Worm (Caenorhabditis elegans) whole organism, L4 larva: ENCODE data around the gene B0546.3.
A peak's percentile ranks its signal among the peaks of the same experiment; 100 is the strongest.

Source experiments
- F26F4.8 ChIP-seq: fragments of 200-800 bp; sonication (Bioruptor generic); conservative IDR thresholded peaks from 2 replicates; pipeline ENCODE4 v1.3.6; 2022; ENCODE audit warnings: missing genetic modification characterization, missing compliant biosample characterization
- F44E2.7 ChIP-seq: fragments of 200-800 bp; sonication (Bioruptor generic); IDR thresholded peaks from 2 replicates; pipeline ENCODE4 v2.1.2; 2022; ENCODE audit warnings: missing genetic modification characterization, missing compliant biosample characterization
- F49E8.2 ChIP-seq: sonication (generic microtip); optimal IDR thresholded peaks from 2 replicates; lab custom pipeline; 2016; ENCODE audit warnings: missing compliant biosample characterization, mild to moderate bottlenecking, missing genetic modification characterization, borderline replicate concordance
- Y105C5A.15 ChIP-seq: fragments of 200-800 bp; sonication (Bioruptor generic); IDR thresholded peaks from 2 replicates; pipeline ENCODE4 v1.3.6; 2022; ENCODE audit warnings: missing genetic modification characterization, missing compliant biosample characterization
- ZK337.2 ChIP-seq: fragments of 200-800 bp; sonication (Bioruptor generic); IDR thresholded peaks from 2 replicates; pipeline ENCODE4 v1.3.6; 2022; ENCODE audit warnings: missing genetic modification reagents, missing genetic modification characterization, missing compliant biosample characterization
- ama-1 ChIP-seq: fragments of 150-350 bp; optimal IDR thresholded peaks from 2 replicates; lab custom pipeline; 2014; ENCODE audit warnings: inconsistent platforms, mixed read lengths
- ceh-32 ChIP-seq: sonication (generic microtip); optimal IDR thresholded peaks from 2 replicates; lab custom pipeline; 2016; ENCODE audit warnings: mild to moderate bottlenecking, missing genetic modification characterization, missing compliant biosample characterization; ENCODE audit not compliant: poor library complexity
- ceh-62 ChIP-seq: sonication (generic microtip); optimal IDR thresholded peaks from 2 replicates; lab custom pipeline; 2017; ENCODE audit warnings: missing biosample characterization, missing genetic modification characterization
- daf-12 ChIP-seq: fragments of 150-350 bp; optimal IDR thresholded peaks from 2 replicates; lab custom pipeline; 2014; ENCODE audit warnings: missing biosample characterization, missing genetic modification reagents, missing genetic modification characterization
- daf-16 ChIP-seq, 3 experiments: sonication (generic microtip); optimal IDR thresholded peaks; 2 replicates each; lab custom pipeline; 2016 to 2017; ENCODE audit warnings: missing genetic modification characterization in 3 of 3, missing genetic modification reagents in 3 of 3, mild to moderate bottlenecking in 2 of 3, missing compliant biosample characterization in 2 of 3, missing biosample characterization in 1 of 3, moderate library complexity in 1 of 3
- dmd-6 ChIP-seq: fragments of 200-800 bp; sonication (Bioruptor generic); IDR thresholded peaks from 2 replicates; pipeline ENCODE4 v1.3.6; 2022; ENCODE audit warnings: missing genetic modification reagents, missing genetic modification characterization, missing compliant biosample characterization
- dmd-8 ChIP-seq: fragments of 200-800 bp; sonication (Bioruptor generic); IDR thresholded peaks from 2 replicates; pipeline ENCODE4 v1.3.6; 2022; ENCODE audit warnings: missing genetic modification characterization, missing compliant biosample characterization
- dmd-9 ChIP-seq: fragments of 200-800 bp; sonication (Bioruptor generic); IDR thresholded peaks from 2 replicates; pipeline ENCODE4 v1.3.6; 2022; ENCODE audit warnings: missing genetic modification reagents, missing genetic modification characterization, missing compliant biosample characterization
- dpl-1 ChIP-seq: fragments of 150-350 bp; optimal IDR thresholded peaks from 2 replicates; lab custom pipeline; 2014; ENCODE audit warnings: missing biosample characterization, missing genetic modification reagents, missing genetic modification characterization
- egl-27 ChIP-seq: sonication (generic microtip); optimal IDR thresholded peaks from 3 replicates; lab custom pipeline; 2017; ENCODE audit warnings: missing biosample characterization, missing genetic modification reagents, missing genetic modification characterization
- egl-43 ChIP-seq: fragments of 200-800 bp; sonication (Bioruptor generic); IDR thresholded peaks from 2 replicates; pipeline ENCODE4 v1.3.6; 2022; ENCODE audit warnings: missing genetic modification reagents, missing genetic modification characterization, missing compliant biosample characterization
- gei-8 ChIP-seq: fragments of 200-800 bp; sonication (Bioruptor generic); optimal IDR thresholded peaks from 2 replicates; lab custom pipeline; 2018; ENCODE audit warnings: mild to moderate bottlenecking, missing genetic modification characterization, missing compliant biosample characterization
- hif-1 ChIP-seq, 2 experiments: sonication (generic microtip); optimal IDR thresholded peaks; 2 replicates each; lab custom pipeline; 2016 to 2017; ENCODE audit warnings: missing compliant biosample characterization in 2 of 2, missing genetic modification characterization in 2 of 2, missing genetic modification reagents in 2 of 2, missing genotype in 2 of 2, mild to moderate bottlenecking in 1 of 2
- hlh-11 ChIP-seq: fragments of 200-800 bp; sonication (Bioruptor generic); optimal IDR thresholded peaks from 2 replicates; lab custom pipeline; 2018; ENCODE audit warnings: mild to moderate bottlenecking, missing genetic modification characterization, missing compliant biosample characterization
- hlh-30 ChIP-seq: sonication (generic microtip); optimal IDR thresholded peaks from 2 replicates; lab custom pipeline; 2017; ENCODE audit warnings: antibody characterized with exemption, mild to moderate bottlenecking, missing genetic modification characterization, missing compliant biosample characterization; ENCODE audit not compliant: insufficient read depth
- lin-1 ChIP-seq: fragments of 200-800 bp; sonication (Bioruptor generic); IDR thresholded peaks from 2 replicates; pipeline ENCODE4 v1.3.6; 2022; ENCODE audit warnings: missing genetic modification reagents, missing genetic modification characterization, missing compliant biosample characterization
- lir-3 ChIP-seq: sonication (generic microtip); optimal IDR thresholded peaks from 2 replicates; lab custom pipeline; 2016; ENCODE audit warnings: mild to moderate bottlenecking, missing genetic modification characterization, missing compliant biosample characterization
- madf-5 ChIP-seq, 2 experiments: fragments of 200-800 bp; sonication (Bioruptor generic); IDR thresholded peaks; 2 replicates each; pipeline ENCODE4 v1.3.6; 2022; ENCODE audit warnings: missing compliant biosample characterization in 2 of 2, missing genetic modification characterization in 2 of 2
- nhr-102 ChIP-seq: sonication (generic microtip); optimal IDR thresholded peaks from 2 replicates; lab custom pipeline; 2016; ENCODE audit warnings: mild to moderate bottlenecking, missing genetic modification characterization, moderate library complexity, missing compliant biosample characterization
- nhr-11 ChIP-seq: fragments of 150-350 bp; optimal IDR thresholded peaks from 2 replicates; lab custom pipeline; 2014; ENCODE audit warnings: missing biosample characterization, missing genetic modification characterization
- nhr-25 ChIP-seq: sonication (generic microtip); optimal IDR thresholded peaks from 2 replicates; lab custom pipeline; 2017; ENCODE audit warnings: missing genetic modification characterization, mild to moderate bottlenecking, missing compliant biosample characterization, antibody characterized with exemption, moderate library complexity, borderline replicate concordance; ENCODE audit not compliant: insufficient read depth
- nhr-41 ChIP-seq: fragments of 200-800 bp; sonication (Bioruptor generic); IDR thresholded peaks from 2 replicates; pipeline ENCODE4 v1.3.6; 2022; ENCODE audit warnings: missing genetic modification reagents, missing genetic modification characterization, missing compliant biosample characterization
- nhr-6 ChIP-seq: fragments of 150-350 bp; optimal IDR thresholded peaks from 2 replicates; lab custom pipeline; 2014; ENCODE audit warnings: missing biosample characterization, missing genetic modification characterization
- nhr-77 ChIP-seq: fragments of 150-350 bp; optimal IDR thresholded peaks from 2 replicates; lab custom pipeline; 2014; ENCODE audit warnings: missing biosample characterization, missing genetic modification characterization
- rbr-2 ChIP-seq: sonication (generic microtip); optimal IDR thresholded peaks from 2 replicates; lab custom pipeline; 2016; ENCODE audit warnings: missing genotype, missing genetic modification characterization, missing compliant biosample characterization
- saeg-2 ChIP-seq: fragments of 200-800 bp; sonication (Bioruptor generic); IDR thresholded peaks from 2 replicates; pipeline ENCODE4 v1.3.6; 2022; ENCODE audit warnings: missing genetic modification reagents, missing genetic modification characterization, missing compliant biosample characterization
- set-16 ChIP-seq: fragments of 200-800 bp; sonication (Bioruptor generic); IDR thresholded peaks from 2 replicates; pipeline ENCODE4 v1.3.6; 2022; ENCODE audit warnings: missing genetic modification reagents, missing genetic modification characterization, missing compliant biosample characterization
- skn-1 ChIP-seq: fragments of 150-350 bp; optimal IDR thresholded peaks from 2 replicates; lab custom pipeline; 2014; ENCODE audit warnings: missing biosample characterization, missing genetic modification characterization
- unc-130 ChIP-seq: sonication (generic microtip); optimal IDR thresholded peaks from 2 replicates; lab custom pipeline; 2016; ENCODE audit warnings: missing genetic modification reagents, missing genetic modification characterization, missing compliant biosample characterization
- unc-39 ChIP-seq: sonication (generic microtip); optimal IDR thresholded peaks from 2 replicates; lab custom pipeline; 2017; ENCODE audit warnings: missing biosample characterization, missing genetic modification characterization
- unc-62 ChIP-seq, 3 experiments: fragments of 150-350 bp in 1 of 3; sonication (generic microtip); optimal IDR thresholded peaks in 2 of 3; peaks in 1 of 3; 1 replicate in 1 of 3; 2 replicates in 2 of 3; lab custom pipeline; 2014 to 2017; ENCODE audit warnings: missing biosample characterization in 3 of 3, missing genetic modification characterization in 3 of 3, missing genetic modification reagents in 3 of 3, missing genotype in 1 of 3
- vab-7 ChIP-seq: fragments of 200-800 bp; sonication (Bioruptor generic); IDR thresholded peaks from 2 replicates; pipeline ENCODE4 v1.3.6; 2022; ENCODE audit warnings: missing genetic modification reagents, missing genetic modification characterization, missing compliant biosample characterization
- zfp-3 ChIP-seq: fragments of 200-800 bp; sonication (Bioruptor generic); conservative IDR thresholded peaks from 2 replicates; pipeline ENCODE4 v1.3.6; 2022; ENCODE audit warnings: missing genetic modification reagents, missing genetic modification characterization, missing compliant biosample characterization
- zip-11 ChIP-seq: fragments of 200-800 bp; sonication (Bioruptor generic); IDR thresholded peaks from 2 replicates; pipeline ENCODE4 v1.3.6; 2022; ENCODE audit warnings: missing genetic modification characterization, missing compliant biosample characterization
- ztf-7 ChIP-seq: fragments of 150-350 bp; optimal IDR thresholded peaks from 2 replicates; lab custom pipeline; 2014; ENCODE audit warnings: missing biosample characterization, missing genetic modification characterization

The B0546.3 gene

DNA sequence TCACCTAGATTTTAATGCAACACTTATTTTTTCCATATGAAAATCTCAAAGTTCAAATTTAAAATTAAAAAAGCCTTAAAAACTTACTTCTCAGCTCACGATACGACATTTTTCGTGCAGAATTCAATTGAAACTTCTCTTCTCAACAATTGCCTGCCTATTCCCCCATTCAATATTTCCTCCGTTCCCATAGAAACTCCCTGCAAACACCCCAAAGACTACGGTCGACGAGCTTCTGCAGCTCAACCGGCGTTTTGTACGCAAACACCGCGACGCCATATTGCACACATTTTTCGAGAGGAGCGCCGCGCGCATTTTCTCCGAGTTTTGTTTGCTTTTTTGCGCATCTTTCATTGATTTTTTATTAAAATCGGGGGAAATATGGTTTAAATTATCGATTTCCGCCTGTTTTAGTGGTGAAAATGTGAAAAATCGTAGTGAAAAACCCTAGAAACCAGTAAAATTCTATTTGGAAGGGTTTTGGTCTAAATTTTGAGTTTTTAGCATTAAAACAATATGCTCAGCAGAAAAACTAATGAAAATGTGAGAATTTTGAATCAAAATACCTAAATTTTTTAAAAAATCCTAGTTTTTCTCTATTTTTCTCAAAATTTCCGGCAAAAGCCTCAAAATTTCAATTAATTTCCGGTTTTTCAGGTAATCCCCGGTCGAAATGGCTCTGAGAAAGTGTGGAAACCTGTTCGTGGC is 16.5 kb upstream of the B0546.3 start, which contains the start of the genes dyf-3 and pdhb-1 (continued):
- TF ChIP-seq egl-43 (GFP tag; lab: Robert Waterston, UW) (no peak), dmd-9 (GFP tag; lab: Robert Waterston, UW) (no peak), ztf-7 (tag; lab: Kevin White, UChicago) (no peak), F49E8.2 (tag; lab: Kevin White, UChicago) (no peak), F26F4.8 (GFP tag; lab: Robert Waterston, UW) (no peak), madf-5 (GFP tag; IDR thresholded peaks at IDR 0.05; lab: Robert Waterston, UW) (no peak), ceh-62 (tag; lab: Kevin White, UChicago) (no peak), dpl-1 (GFP tag; lab: Kevin White, UChicago) (peak; percentile 36), unc-39 (tag; lab: Kevin White, UChicago) (no peak), nhr-11 (tag; lab: Kevin White, UChicago) (no peak)

DNA sequence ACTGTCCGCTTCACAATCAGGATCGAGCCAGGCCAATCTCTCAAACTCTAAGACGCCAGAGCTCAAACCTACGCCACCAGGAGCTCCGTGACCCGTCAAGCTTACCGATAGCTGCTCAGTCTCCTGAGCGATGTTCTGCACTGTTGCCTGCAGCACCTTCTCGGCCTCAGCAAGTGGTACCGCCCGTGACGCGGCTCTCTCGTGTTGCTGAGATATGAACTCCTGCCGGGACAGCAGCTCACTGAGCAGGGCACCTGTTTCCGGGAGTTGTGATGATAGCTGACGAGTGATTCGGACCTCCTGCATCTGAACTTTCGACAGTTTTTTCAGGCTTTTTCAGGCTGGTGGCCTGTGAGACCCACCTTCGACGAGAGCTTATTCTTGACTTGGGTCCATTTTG is 15.4 kb upstream of the B0546.3 start:
- TF ChIP-seq F44E2.7 (GFP tag; lab: Robert Waterston, UW): no peak
- TF ChIP-seq dmd-9 (GFP tag; lab: Robert Waterston, UW): no peak
- no peak for TF ChIP-seq hif-1 (tag; optimal IDR thresholded peaks at IDR 0.05; lab: Kevin White, UChicago)
- no peak for TF ChIP-seq egl-43 (GFP tag; lab: Robert Waterston, UW)
- TF ChIP-seq nhr-25 (tag; lab: Kevin White, UChicago): no peak
- TF ChIP-seq saeg-2 (GFP tag; lab: Robert Waterston, UW): no peak
- TF ChIP-seq zip-11 (GFP tag; lab: Robert Waterston, UW): no peak
- no peak for TF ChIP-seq rbr-2
- no peak for TF ChIP-seq ZK337.2 (GFP tag; lab: Robert Waterston, UW)
- no peak for TF ChIP-seq zfp-3
- TF ChIP-seq Y105C5A.15 (GFP tag; lab: Robert Waterston, UW): 0 out of 2 replicates have a peak, but pooled peaks have one; percentile 29
- no peak for TF ChIP-seq lir-3 (tag; lab: Kevin White, UChicago)
- TF ChIP-seq unc-62 (GFP tag; optimal IDR thresholded peaks at IDR 0.05 in 1 of 2; lab: Kevin White, UChicago): peak in 1 of 2 experiments; percentile 89
- TF ChIP-seq unc-62 (tag; optimal IDR thresholded peaks at IDR 0.05; lab: Kevin White, UChicago): no peak
- TF ChIP-seq set-16 (GFP tag; lab: Robert Waterston, UW): peak; percentile 82
- no peak for TF ChIP-seq unc-130
- no peak for TF ChIP-seq dmd-8
- TF ChIP-seq, all 104 proteins: peak for 3

DNA sequence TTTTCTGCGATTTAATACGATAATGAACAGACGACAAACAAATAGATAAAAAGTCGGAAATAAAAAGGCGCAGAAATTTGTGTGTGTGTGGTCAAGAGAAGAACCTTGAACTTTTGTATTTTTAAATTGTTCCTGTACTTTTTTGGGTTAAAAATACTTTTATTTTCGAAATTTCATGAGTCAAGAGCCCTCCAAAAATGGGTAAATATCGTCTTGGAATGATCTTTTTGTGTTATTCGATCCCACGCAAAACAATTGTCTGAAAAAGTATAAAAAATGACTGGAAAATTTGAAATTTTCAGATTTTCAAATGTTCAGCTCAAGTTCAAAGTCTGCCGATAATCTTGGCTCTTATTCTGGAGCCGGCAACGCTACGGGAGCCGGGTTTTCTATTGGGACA is 12.9 kb upstream of the B0546.3 start, which contains the start of gene C04C3.14:
TSS of gene C04C3.14 (plus strand) at position 301 of the 400 bp plus-strand sequence.
- TF ChIP-seq ceh-32 (tag; lab: Kevin White, UChicago) (no peak), egl-27 (tag; lab: Kevin White, UChicago) (no peak), lir-3 (tag; lab: Kevin White, UChicago) (no peak), skn-1 (tag; lab: Kevin White, UChicago) (no peak), daf-12 (tag; lab: Kevin White, UChicago) (no peak), dmd-6 (no peak), unc-130 (no peak), nhr-41 (no peak), gei-8 (GFP tag; lab: Kevin White, UChicago) (no peak), nhr-102 (no peak), ama-1 (lab: Kevin White, UChicago) (no peak), madf-5 (GFP tag; IDR thresholded peaks at IDR 0.05; lab: Robert Waterston, UW) (no peak), hlh-30 (tag; lab: Kevin White, UChicago) (no peak), daf-16 (GFP tag; optimal IDR thresholded peaks at IDR 0.05; lab: Kevin White, UChicago) (no peak), daf-16 (tag; optimal IDR thresholded peaks at IDR 0.05; lab: Kevin White, UChicago) (no peak), lin-1 (no peak), hlh-11 (tag; lab: Kevin White, UChicago) (no peak), nhr-77 (tag; lab: Kevin White, UChicago) (no peak), vab-7 (no peak), nhr-6 (tag; lab: Kevin White, UChicago) (no peak)
